Fruit fly (Drosophila melanogaster) whole organism, adult: ENCODE measurements around the gene Gel.
A peak's percentile ranks its signal among the peaks of the same experiment; 100 is the strongest.

Source experiments
- CG11617 ChIP-seq: fragments of 200-800 bp; sonication (Bioruptor generic); optimal IDR thresholded peaks from 2 replicates; lab custom pipeline; 2017; ENCODE audit warnings: mild to moderate bottlenecking, missing biosample characterization, missing genetic modification reagents, missing genetic modification characterization
- CG12768 ChIP-seq: fragments of 200-800 bp; sonication (Bioruptor generic); optimal IDR thresholded peaks from 2 replicates; lab custom pipeline; 2017; ENCODE audit warnings: missing biosample characterization, missing genetic modification characterization, mild to moderate bottlenecking, moderate library complexity, missing genetic modification reagents
- CG14711 ChIP-seq: fragments of 200-800 bp; sonication (Bioruptor generic); optimal IDR thresholded peaks from 2 replicates; lab custom pipeline; 2018; ENCODE audit warnings: missing biosample characterization, mild to moderate bottlenecking, missing genetic modification characterization, moderate library complexity
- CG1620 ChIP-seq: fragments of 200-800 bp; sonication (Bioruptor generic); optimal IDR thresholded peaks from 2 replicates; lab custom pipeline; 2016; ENCODE audit warnings: missing biosample characterization, missing genetic modification characterization
- CG33017 ChIP-seq: fragments of 200-800 bp; sonication (Bioruptor generic); optimal IDR thresholded peaks from 2 replicates; lab custom pipeline; 2018; ENCODE audit warnings: missing biosample characterization, mild to moderate bottlenecking, missing genetic modification characterization, moderate library complexity
- CG5204 ChIP-seq: fragments of 200-800 bp; sonication (Bioruptor generic); optimal IDR thresholded peaks from 2 replicates; lab custom pipeline; 2016; ENCODE audit warnings: missing biosample characterization, missing genetic modification characterization
- CG7045 ChIP-seq: fragments of 200-800 bp; sonication (Bioruptor generic); optimal IDR thresholded peaks from 2 replicates; lab custom pipeline; 2017; ENCODE audit warnings: missing biosample characterization, mild to moderate bottlenecking, missing genetic modification characterization
- CG7101 ChIP-seq: fragments of 200-800 bp; sonication (Bioruptor generic); optimal IDR thresholded peaks from 2 replicates; lab custom pipeline; 2018; ENCODE audit warnings: missing biosample characterization, mild to moderate bottlenecking, missing genetic modification characterization, moderate library complexity
- Clk ChIP-seq: fragments of 200-800 bp; sonication (Bioruptor generic); optimal IDR thresholded peaks from 2 replicates; lab custom pipeline; 2017; ENCODE audit warnings: missing biosample characterization, missing genetic modification characterization
- Crg-1 ChIP-seq: fragments of 200-800 bp; sonication (Bioruptor generic); optimal IDR thresholded peaks from 2 replicates; lab custom pipeline; 2016; ENCODE audit warnings: missing biosample characterization, missing genetic modification characterization
- Hr96 ChIP-seq: fragments of 200-800 bp; sonication (Bioruptor generic); optimal IDR thresholded peaks from 2 replicates; lab custom pipeline; 2016; ENCODE audit warnings: missing biosample characterization, missing genetic modification characterization
- Mnt ChIP-seq: fragments of 200-800 bp; sonication (Bioruptor generic); optimal IDR thresholded peaks from 2 replicates; lab custom pipeline; 2016; ENCODE audit warnings: missing biosample characterization, mild to moderate bottlenecking, missing genetic modification characterization
- bab1 ChIP-seq: fragments of 200-800 bp; sonication (Bioruptor generic); optimal IDR thresholded peaks from 3 replicates; lab custom pipeline; 2019; ENCODE audit warnings: missing biosample characterization, mild to moderate bottlenecking, missing genetic modification characterization, moderate library complexity
- cic ChIP-seq: fragments of 200-800 bp; sonication (Bioruptor generic); optimal IDR thresholded peaks from 2 replicates; lab custom pipeline; 2017; ENCODE audit warnings: missing biosample characterization, mild to moderate bottlenecking, missing genetic modification characterization, moderate library complexity
- cnc ChIP-seq, 2 experiments: fragments of >200 bp; optimal IDR thresholded peaks; 2 replicates each; lab custom pipeline; 2017
- kay ChIP-seq: fragments of 200-800 bp; sonication (Bioruptor generic); peaks from one replicate; lab custom pipeline; 2016; ENCODE audit warnings: missing biosample characterization, missing genetic modification characterization, borderline replicate concordance
- ovo ChIP-seq: fragments of 200-800 bp; sonication (Bioruptor generic); optimal IDR thresholded peaks from 2 replicates; lab custom pipeline; 2016; ENCODE audit warnings: missing biosample characterization, missing genetic modification characterization
- pad ChIP-seq: fragments of 200-800 bp; sonication (Bioruptor generic); optimal IDR thresholded peaks from 3 replicates; lab custom pipeline; 2017; ENCODE audit warnings: missing biosample characterization, missing genetic modification characterization, mild to moderate bottlenecking, moderate library complexity, missing genetic modification reagents
- tj ChIP-seq: fragments of 200-800 bp; sonication (Bioruptor generic); optimal IDR thresholded peaks from 3 replicates; lab custom pipeline; 2017; ENCODE audit warnings: missing biosample characterization, mild to moderate bottlenecking, missing genetic modification characterization, moderate library complexity
- toe ChIP-seq: fragments of 200-800 bp; sonication (Bioruptor generic); optimal IDR thresholded peaks from 2 replicates; lab custom pipeline; 2016; ENCODE audit warnings: missing biosample characterization, missing genetic modification characterization

The Gel gene

DNA sequence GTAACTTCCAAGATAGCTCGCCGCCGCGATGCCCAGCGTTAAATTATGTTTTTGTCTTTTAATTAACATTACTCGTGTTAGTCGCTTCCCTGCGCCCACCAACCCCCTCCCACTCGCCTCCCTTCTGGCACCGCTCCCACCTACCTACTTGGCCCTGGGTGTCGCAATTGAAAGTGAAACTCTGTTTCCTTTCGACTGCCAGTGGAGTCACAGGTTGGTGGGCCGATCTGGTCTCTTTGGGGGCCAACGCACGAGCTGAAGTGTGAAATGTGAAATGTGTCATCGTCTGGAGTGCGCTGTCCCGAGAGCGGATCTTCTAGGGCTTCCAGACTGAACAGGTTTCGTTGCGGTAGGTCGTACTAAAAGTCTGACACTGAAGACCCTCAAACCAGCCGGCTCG is 20.4 kb upstream of the Gel start:
- TF ChIP-seq CG11617 (GFP tag; lab: Kevin White, UChicago) (no peak), tj (no peak), ovo (GFP tag; lab: Kevin White, UChicago) (no peak), CG33017 (tag; lab: Kevin White, UChicago) (no peak), Mnt (GFP tag; lab: Kevin White, UChicago) (no peak), bab1 (GFP tag; lab: Kevin White, UChicago) (no peak), cnc (optimal IDR thresholded peaks at IDR 0.05; lab: Kevin White, UChicago) (no peak), toe (GFP tag; lab: Kevin White, UChicago) (no peak)

- TF ChIP-seq CG7045 (no peak), cnc (optimal IDR thresholded peaks at IDR 0.05; lab: Kevin White, UChicago) (no peak), kay (GFP tag; lab: Kevin White, UChicago) (no peak), Crg-1 (GFP tag; lab: Kevin White, UChicago) (no peak), Clk (GFP tag; lab: Kevin White, UChicago) (no peak), CG5204 (GFP tag; lab: Kevin White, UChicago) (no peak), CG11617 (GFP tag; lab: Kevin White, UChicago) (no peak), CG33017 (tag; lab: Kevin White, UChicago) (no peak), Mnt (GFP tag; lab: Kevin White, UChicago) (no peak), CG12768 (GFP tag; lab: Kevin White, UChicago) (no peak), CG1620 (GFP tag; lab: Kevin White, UChicago) (no peak), pad (GFP tag; lab: Kevin White, UChicago) (no peak), Hr96 (GFP tag; lab: Kevin White, UChicago) (no peak)
Measured at dm6 chr3R:4215264-4215993, 19.6 kb upstream of the Gel start, which contains the start of gene CG14636. Gene CG14636 (minus strand): TSS chr3R:4215314.

DNA sequence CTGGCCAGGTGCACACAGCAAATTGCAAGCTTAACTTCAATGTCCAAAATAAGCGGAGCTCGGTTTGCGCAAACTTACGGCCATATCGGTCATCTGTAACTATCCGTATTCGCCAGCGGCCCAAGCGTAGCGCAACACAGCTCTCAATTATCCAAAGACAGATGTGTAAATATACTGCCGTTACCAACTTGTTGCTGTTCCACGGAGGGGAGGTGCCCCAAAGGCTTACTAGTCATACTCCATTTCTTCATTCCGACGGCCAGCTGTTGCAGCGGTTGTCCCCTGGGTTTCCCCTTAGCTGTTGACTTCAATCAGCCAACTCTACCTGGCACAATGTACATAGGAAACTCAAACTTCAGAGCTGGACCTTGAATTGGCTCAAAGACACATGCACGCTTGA is 15.0 kb upstream of the Gel start, which contains the start of gene CG31516:
Gene CG31516 (minus strand): TSS at position 101 of the 400 bp plus-strand sequence.
- TF ChIP-seq CG14711 (tag; lab: Kevin White, UChicago) (no peak), tj (no peak), CG7101 (tag; lab: Kevin White, UChicago) (no peak), Mnt (GFP tag; lab: Kevin White, UChicago) (no peak), CG12768 (GFP tag; lab: Kevin White, UChicago) (no peak), kay (GFP tag; lab: Kevin White, UChicago) (no peak), Crg-1 (GFP tag; lab: Kevin White, UChicago) (no peak), CG11617 (GFP tag; lab: Kevin White, UChicago) (no peak), CG7045 (no peak), Clk (GFP tag; lab: Kevin White, UChicago) (no peak), CG5204 (GFP tag; lab: Kevin White, UChicago) (no peak), ovo (GFP tag; lab: Kevin White, UChicago) (no peak)

DNA sequence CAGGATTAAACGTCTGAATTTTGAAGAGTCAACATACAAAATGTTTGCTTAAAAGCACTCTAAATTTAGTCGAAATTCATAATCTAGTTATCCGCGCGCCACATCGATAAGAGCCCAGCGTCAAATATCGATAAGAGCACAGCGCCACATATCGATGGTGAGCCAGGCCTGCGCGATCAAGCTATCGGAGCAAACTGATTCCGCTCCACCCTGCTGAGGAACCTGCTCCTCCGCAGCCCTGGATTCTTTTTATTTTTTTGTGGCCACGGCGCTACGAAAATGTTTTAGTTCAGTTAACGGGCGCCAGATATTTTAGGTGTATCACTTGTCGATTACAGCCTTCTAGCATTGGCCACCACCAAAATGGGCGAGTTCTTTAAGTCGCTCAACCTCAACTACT is 14.2 kb upstream of the Gel start:
- TF ChIP-seq CG7101 (tag; lab: Kevin White, UChicago) = peak; percentile 30
- no peak for TF ChIP-seq Clk (GFP tag; lab: Kevin White, UChicago)
- TF ChIP-seq CG5204 (GFP tag; lab: Kevin White, UChicago) = no peak
- no peak for TF ChIP-seq Mnt (GFP tag; lab: Kevin White, UChicago)
- no peak for TF ChIP-seq cnc (optimal IDR thresholded peaks at IDR 0.05; lab: Kevin White, UChicago)
- TF ChIP-seq CG1620 (GFP tag; lab: Kevin White, UChicago) = peak; percentile 38
- TF ChIP-seq bab1 (GFP tag; lab: Kevin White, UChicago) = peak; percentile 79
- no peak for TF ChIP-seq tj
- TF ChIP-seq CG12768 (GFP tag; lab: Kevin White, UChicago) = no peak
- TF ChIP-seq CG11617 (GFP tag; lab: Kevin White, UChicago) = peak; percentile 16
- TF ChIP-seq ovo (GFP tag; lab: Kevin White, UChicago) = no peak
- peak; percentile 23 for TF ChIP-seq cic (GFP tag; lab: Kevin White, UChicago)
- peak; percentile 27 for TF ChIP-seq Hr96 (GFP tag; lab: Kevin White, UChicago)
- no peak for TF ChIP-seq CG7045

DNA sequence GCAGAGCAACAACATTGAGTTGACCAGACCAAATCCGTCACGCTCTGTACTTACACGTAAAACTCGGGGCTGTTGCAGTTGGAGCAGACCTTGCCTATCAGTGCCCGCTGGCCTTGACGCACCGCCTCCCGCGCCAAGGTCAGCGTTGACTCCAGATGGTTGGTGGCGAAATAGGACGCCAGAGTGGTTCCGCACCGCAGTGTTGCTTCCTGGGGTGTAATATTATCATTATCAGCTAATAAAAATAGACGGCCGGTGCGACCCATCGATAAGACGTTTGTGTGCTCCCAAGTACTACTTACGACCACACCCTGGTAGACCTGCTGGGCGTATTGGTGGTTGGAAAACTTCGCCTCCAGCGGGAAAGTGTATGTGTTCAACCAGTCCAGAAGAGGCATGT is 6.6 kb upstream of the Gel start:
- TF ChIP-seq Mnt (GFP tag; lab: Kevin White, UChicago) = no peak
- TF ChIP-seq Hr96 (GFP tag; lab: Kevin White, UChicago) = no peak
- TF ChIP-seq CG12768 (GFP tag; lab: Kevin White, UChicago) = no peak
- TF ChIP-seq CG1620 (GFP tag; lab: Kevin White, UChicago) = no peak
- no peak for TF ChIP-seq kay (GFP tag; lab: Kevin White, UChicago)

dm6 chr3R:4229137-4229764 is 5.8 kb upstream of the Gel start, which contains the start of gene DhpD:
Gene DhpD (minus strand): TSS chr3R:4229238.
- TF ChIP-seq tj = peak; percentile 51
- peak; percentile 75 for TF ChIP-seq CG7045
- TF ChIP-seq pad (GFP tag; lab: Kevin White, UChicago) = peak; percentile 71
- peak; percentile 80 for TF ChIP-seq CG1620 (GFP tag; lab: Kevin White, UChicago)
- peak; percentile 82 for TF ChIP-seq CG5204 (GFP tag; lab: Kevin White, UChicago)
- TF ChIP-seq CG33017 (tag; lab: Kevin White, UChicago) = peak; percentile 79
- peak; percentile 55 for TF ChIP-seq ovo (GFP tag; lab: Kevin White, UChicago)
- TF ChIP-seq toe (GFP tag; lab: Kevin White, UChicago) = peak; percentile 83
- TF ChIP-seq CG14711 (tag; lab: Kevin White, UChicago) = peak; percentile 77
- peak; percentile 77 for TF ChIP-seq Hr96 (GFP tag; lab: Kevin White, UChicago)
- TF ChIP-seq kay (GFP tag; lab: Kevin White, UChicago) = no peak
- TF ChIP-seq cnc (optimal IDR thresholded peaks at IDR 0.05; lab: Kevin White, UChicago) = no peak
- peak; percentile 71 for TF ChIP-seq Mnt (GFP tag; lab: Kevin White, UChicago)
- no peak for TF ChIP-seq cic (GFP tag; lab: Kevin White, UChicago)
- TF ChIP-seq CG7101 (tag; lab: Kevin White, UChicago) = peak; percentile 88
- TF ChIP-seq Clk (GFP tag; lab: Kevin White, UChicago) = peak; percentile 38
- TF ChIP-seq bab1 (GFP tag; lab: Kevin White, UChicago) = peak; percentile 91
- TF ChIP-seq CG11617 (GFP tag; lab: Kevin White, UChicago) = peak; percentile 82
- TF ChIP-seq CG12768 (GFP tag; lab: Kevin White, UChicago) = peak; percentile 80
- TF ChIP-seq Crg-1 (GFP tag; lab: Kevin White, UChicago) = peak; percentile 36
